Worm (Caenorhabditis elegans) whole organism, L2 larva: Measurements from ENCODE around the gene mcm-5.

Source experiments
- lin-13 ChIP-seq: fragments of 150-350 bp; optimal IDR thresholded peaks from 2 replicates; lab custom pipeline; 2014; ENCODE audit warnings: missing biosample characterization, missing genetic modification reagents, missing genetic modification characterization
- unc-62 ChIP-seq: fragments of 150-350 bp; optimal IDR thresholded peaks from 2 replicates; lab custom pipeline; 2014; ENCODE audit warnings: missing biosample characterization, missing genetic modification reagents, missing genetic modification characterization

DNA sequence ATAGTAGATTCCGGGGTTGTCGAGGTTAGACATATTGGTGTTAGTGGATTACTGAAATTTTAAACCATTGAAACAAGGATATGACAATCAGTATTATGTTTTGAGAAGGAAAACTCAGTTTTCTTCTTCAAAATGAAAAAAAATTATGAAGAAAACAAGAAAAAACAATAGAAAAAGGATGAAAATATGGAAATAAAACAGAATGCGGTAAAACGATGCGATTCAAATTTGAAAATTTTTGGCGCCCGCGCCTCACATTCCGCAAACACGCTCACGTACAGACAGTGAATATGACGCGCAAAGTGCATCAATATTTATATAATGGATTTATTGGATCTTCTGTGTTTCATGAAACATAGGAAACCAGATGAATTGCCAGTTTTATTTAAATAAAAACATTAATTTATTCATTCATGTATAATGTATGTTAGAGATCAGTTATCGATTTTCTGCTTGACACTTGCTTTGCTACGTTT lies at the start of gene mcm-5:
- no peak for TF ChIP-seq unc-62 (GFP tag; lab: Kevin White, UChicago)
- no peak for TF ChIP-seq lin-13
